Fruit fly (Drosophila melanogaster) whole organism, embryonic: Measurements from ENCODE around the gene CG10286.
A peak's percentile ranks its signal among the peaks of the same experiment; 100 is the strongest.

ENCODE experiments used
- Atf-2 ChIP-seq: fragments of 200-800 bp; sonication (Bioruptor generic); optimal IDR thresholded peaks from 2 replicates; lab custom pipeline; 2016; ENCODE audit warnings: missing biosample characterization, missing genetic modification characterization
- BEAF-32 ChIP-seq: fragments of 200-800 bp; sonication (Bioruptor generic); optimal IDR thresholded peaks from 3 replicates; lab custom pipeline; 2017; ENCODE audit warnings: missing biosample characterization, missing genetic modification characterization, mild to moderate bottlenecking, moderate library complexity, missing genetic modification reagents
- C15 ChIP-seq: fragments of 200-800 bp; sonication (Bioruptor generic); IDR thresholded peaks from 3 replicates; pipeline ENCODE4 v1.3.6; 2022; ENCODE audit warnings: missing biosample characterization, missing genetic modification characterization
- CG10209 ChIP-seq: fragments of 200-800 bp; sonication (Bioruptor generic); optimal IDR thresholded peaks from 3 replicates; lab custom pipeline; 2017; ENCODE audit warnings: missing biosample characterization, mild to moderate bottlenecking, missing genetic modification characterization, missing genetic modification reagents
- CG10462 ChIP-seq: fragments of 200-800 bp; sonication (Bioruptor generic); optimal IDR thresholded peaks from 2 replicates; lab custom pipeline; 2016; ENCODE audit warnings: missing biosample characterization, missing genetic modification characterization
- CG13287 ChIP-seq: fragments of 200-800 bp; sonication (Bioruptor generic); IDR thresholded peaks from 2 replicates; pipeline ENCODE4 v1.3.6; 2022; ENCODE audit warnings: missing biosample characterization, missing genetic modification characterization; ENCODE audit not compliant: partially characterized antibody
- CG14014 ChIP-seq: fragments of 200-800 bp; sonication (Bioruptor generic); IDR thresholded peaks from 2 replicates; pipeline ENCODE4 v1.3.6; 2022; ENCODE audit warnings: missing biosample characterization, missing genetic modification characterization
- CG14710 ChIP-seq: fragments of 200-800 bp; sonication (Bioruptor generic); optimal IDR thresholded peaks from 3 replicates; lab custom pipeline; 2019; ENCODE audit warnings: missing biosample characterization, mild to moderate bottlenecking, missing genetic modification characterization, moderate library complexity
- CG15601 ChIP-seq: fragments of 200-800 bp; sonication (Bioruptor generic); optimal IDR thresholded peaks from 3 replicates; lab custom pipeline; 2019; ENCODE audit warnings: missing biosample characterization, mild to moderate bottlenecking, missing genetic modification characterization, moderate library complexity
- CG1602 ChIP-seq: fragments of 200-800 bp; sonication (Bioruptor generic); optimal IDR thresholded peaks from 3 replicates; lab custom pipeline; 2016; ENCODE audit warnings: missing biosample characterization, missing genetic modification characterization
- CG1647 ChIP-seq: fragments of 200-800 bp; sonication (Bioruptor generic); optimal IDR thresholded peaks from 3 replicates; lab custom pipeline; 2016; ENCODE audit warnings: missing biosample characterization, missing genetic modification characterization
- CG18476 ChIP-seq: fragments of 200-800 bp; sonication (Bioruptor generic); optimal IDR thresholded peaks from 2 replicates; lab custom pipeline; 2016; ENCODE audit warnings: missing biosample characterization, mild to moderate bottlenecking, missing genetic modification characterization
- CG2712 ChIP-seq: fragments of 200-800 bp; optimal IDR thresholded peaks from 3 replicates; lab custom pipeline; 2019; ENCODE audit warnings: missing biosample characterization, mild to moderate bottlenecking, missing genetic modification characterization, moderate library complexity
- CG4360 ChIP-seq: fragments of 200-800 bp; sonication (Bioruptor generic); IDR thresholded peaks from 2 replicates; pipeline ENCODE4 v1.3.6; 2022; ENCODE audit warnings: missing biosample characterization, missing genetic modification characterization
- CG43689 ChIP-seq: fragments of 200-800 bp; sonication (Bioruptor generic); IDR thresholded peaks from 2 replicates; pipeline ENCODE4 v1.3.6; 2022; ENCODE audit warnings: missing biosample characterization, missing genetic modification characterization
- CG7839 ChIP-seq: fragments of 200-800 bp; sonication (Bioruptor generic); optimal IDR thresholded peaks from 3 replicates; lab custom pipeline; 2018; ENCODE audit warnings: missing biosample characterization, mild to moderate bottlenecking, missing genetic modification characterization, moderate library complexity
- CG8359 ChIP-seq: fragments of 200-800 bp; sonication (Bioruptor generic); optimal IDR thresholded peaks from 2 replicates; lab custom pipeline; 2017; ENCODE audit warnings: missing biosample characterization, mild to moderate bottlenecking, missing genetic modification characterization, borderline replicate concordance
- CG8388 ChIP-seq: fragments of 200-800 bp; sonication (Bioruptor generic); optimal IDR thresholded peaks from 2 replicates; lab custom pipeline; 2019; ENCODE audit warnings: missing biosample characterization, mild to moderate bottlenecking, missing genetic modification characterization, moderate library complexity
- CHES-1-like ChIP-seq: fragments of 200-800 bp; sonication (Bioruptor generic); optimal IDR thresholded peaks from 2 replicates; lab custom pipeline; 2016; ENCODE audit warnings: missing biosample characterization, missing genetic modification characterization
- Dref ChIP-seq: fragments of 200-800 bp; sonication (Bioruptor generic); IDR thresholded peaks from 2 replicates; pipeline ENCODE4 v1.3.6; 2022; ENCODE audit warnings: missing biosample characterization, missing genetic modification characterization
- HHEX ChIP-seq: fragments of 200-800 bp; sonication (Bioruptor generic); optimal IDR thresholded peaks from 3 replicates; lab custom pipeline; 2017; ENCODE audit warnings: missing biosample characterization, mild to moderate bottlenecking, missing genetic modification characterization, missing genetic modification reagents
- HmgZ ChIP-seq: fragments of 200-800 bp; sonication (Bioruptor generic); optimal IDR thresholded peaks from 2 replicates; lab custom pipeline; 2018; ENCODE audit warnings: missing biosample characterization, mild to moderate bottlenecking, missing genetic modification characterization
- Hr3 ChIP-seq: fragments of 200-800 bp; sonication (Bioruptor generic); optimal IDR thresholded peaks from 3 replicates; lab custom pipeline; 2016; ENCODE audit warnings: missing biosample characterization, missing genetic modification characterization
- Max ChIP-seq: fragments of 200-800 bp; sonication (Bioruptor generic); optimal IDR thresholded peaks from 2 replicates; lab custom pipeline; 2016; ENCODE audit warnings: missing biosample characterization, mild to moderate bottlenecking, missing genetic modification characterization
- Neu2 ChIP-seq: fragments of 200-800 bp; sonication (Bioruptor generic); optimal IDR thresholded peaks from 3 replicates; lab custom pipeline; 2016; ENCODE audit warnings: missing biosample characterization, missing genetic modification characterization, borderline replicate concordance
- Sry-δ ChIP-seq: fragments of 200-800 bp; sonication (Bioruptor generic); optimal IDR thresholded peaks from 2 replicates; lab custom pipeline; 2016; ENCODE audit warnings: missing biosample characterization, missing genetic modification characterization
- Trl ChIP-seq, 3 experiments: fragments of >200 bp in 2 of 3; fragments of 200-800 bp in 1 of 3; sonication (Bioruptor generic) in 1 of 3; optimal IDR thresholded peaks; 2 replicates in 1 of 3; 3 replicates in 2 of 3; lab custom pipeline; 2016 to 2017; ENCODE audit warnings: missing biosample characterization in 1 of 3, missing genetic modification characterization in 1 of 3
- amos ChIP-seq: fragments of 200-800 bp; sonication (Bioruptor generic); IDR thresholded peaks from 2 replicates; pipeline ENCODE4 v1.3.6; 2022; ENCODE audit warnings: missing biosample characterization, missing genetic modification characterization; ENCODE audit not compliant: partially characterized antibody
- ara ChIP-seq: fragments of 200-800 bp; sonication (Bioruptor generic); IDR thresholded peaks from 2 replicates; pipeline ENCODE4 v1.3.6; 2022; ENCODE audit warnings: missing biosample characterization, missing genetic modification characterization
- cad ChIP-seq: fragments of >200 bp; optimal IDR thresholded peaks from 2 replicates; lab custom pipeline; 2017; ENCODE audit warnings: missing biosample characterization, missing genetic modification characterization
- caup ChIP-seq: fragments of 200-800 bp; sonication (Bioruptor generic); optimal IDR thresholded peaks from 3 replicates; lab custom pipeline; 2017; ENCODE audit warnings: missing biosample characterization, mild to moderate bottlenecking, missing genetic modification characterization, moderate library complexity; ENCODE audit not compliant: severe bottlenecking
- cwo ChIP-seq: fragments of 200-800 bp; sonication (Bioruptor generic); optimal IDR thresholded peaks from 3 replicates; lab custom pipeline; 2017; ENCODE audit warnings: missing biosample characterization, missing genetic modification characterization, mild to moderate bottlenecking, moderate library complexity, missing genetic modification reagents
- exex ChIP-seq: fragments of 200-800 bp; sonication (Bioruptor generic); optimal IDR thresholded peaks from 4 replicates; lab custom pipeline; 2018; ENCODE audit warnings: missing biosample characterization, mild to moderate bottlenecking, missing genetic modification characterization, moderate library complexity
- fu2 ChIP-seq: fragments of 200-800 bp; sonication (Bioruptor generic); optimal IDR thresholded peaks from 2 replicates; lab custom pipeline; 2016; ENCODE audit warnings: missing biosample characterization, missing genetic modification characterization
- gcm ChIP-seq: fragments of 200-800 bp; sonication (Bioruptor generic); optimal IDR thresholded peaks from 2 replicates; lab custom pipeline; 2019; ENCODE audit warnings: missing biosample characterization, mild to moderate bottlenecking, missing genetic modification characterization, moderate library complexity
- gsb ChIP-seq: fragments of 200-800 bp; sonication (Bioruptor generic); IDR thresholded peaks from 2 replicates; pipeline ENCODE4 v1.3.6; 2022; ENCODE audit warnings: missing biosample characterization, missing genetic modification characterization
- lmd ChIP-seq: fragments of 200-800 bp; sonication (Bioruptor generic); IDR thresholded peaks from 2 replicates; pipeline ENCODE4 v1.3.6; 2022; ENCODE audit warnings: missing biosample characterization, missing genetic modification characterization
- mam ChIP-seq: fragments of 200-800 bp; sonication (Bioruptor generic); optimal IDR thresholded peaks from 3 replicates; lab custom pipeline; 2016; ENCODE audit warnings: missing biosample characterization, missing genetic modification characterization
- nerfin-2 ChIP-seq: fragments of 200-800 bp; sonication (Bioruptor generic); IDR thresholded peaks from 2 replicates; pipeline ENCODE4 v1.3.6; 2022; ENCODE audit warnings: missing biosample characterization, missing genetic modification characterization; ENCODE audit not compliant: partially characterized antibody
- pho ChIP-seq: fragments of 200-800 bp; sonication (Bioruptor generic); optimal IDR thresholded peaks from 2 replicates; lab custom pipeline; 2016; ENCODE audit warnings: missing biosample characterization, missing genetic modification characterization
- psq ChIP-seq: fragments of 200-800 bp; sonication (Bioruptor generic); optimal IDR thresholded peaks from 2 replicates; lab custom pipeline; 2017; ENCODE audit warnings: missing biosample characterization, missing genetic modification characterization
- rib ChIP-seq: fragments of 200-800 bp; sonication (Bioruptor generic); IDR thresholded peaks from 2 replicates; pipeline ENCODE4 v1.3.6; 2022; ENCODE audit warnings: missing biosample characterization, missing genetic modification characterization
- schlank ChIP-seq: fragments of 200-800 bp; sonication (Bioruptor generic); optimal IDR thresholded peaks from 2 replicates; lab custom pipeline; 2018; ENCODE audit warnings: missing biosample characterization, mild to moderate bottlenecking, missing genetic modification characterization
- sim ChIP-seq: fragments of 200-800 bp; sonication (Bioruptor generic); IDR thresholded peaks from 2 replicates; pipeline ENCODE4 v1.3.6; 2022; ENCODE audit warnings: missing biosample characterization, missing genetic modification characterization
- stc ChIP-seq: fragments of 200-800 bp; sonication (Bioruptor generic); IDR thresholded peaks from 2 replicates; pipeline ENCODE4 v1.3.6; 2022; ENCODE audit warnings: missing biosample characterization, missing genetic modification characterization
- tin ChIP-seq: fragments of 200-800 bp; sonication (Bioruptor generic); optimal IDR thresholded peaks from 3 replicates; lab custom pipeline; 2016; ENCODE audit warnings: missing biosample characterization, missing genetic modification characterization
- unpg ChIP-seq: fragments of 200-800 bp; sonication (Bioruptor generic); optimal IDR thresholded peaks from 3 replicates; lab custom pipeline; 2018; ENCODE audit warnings: missing biosample characterization, mild to moderate bottlenecking, missing genetic modification characterization, moderate library complexity
- yki ChIP-seq: fragments of >200 bp; optimal IDR thresholded peaks from 3 replicates; lab custom pipeline; 2018

The CG10286 gene

DNA sequence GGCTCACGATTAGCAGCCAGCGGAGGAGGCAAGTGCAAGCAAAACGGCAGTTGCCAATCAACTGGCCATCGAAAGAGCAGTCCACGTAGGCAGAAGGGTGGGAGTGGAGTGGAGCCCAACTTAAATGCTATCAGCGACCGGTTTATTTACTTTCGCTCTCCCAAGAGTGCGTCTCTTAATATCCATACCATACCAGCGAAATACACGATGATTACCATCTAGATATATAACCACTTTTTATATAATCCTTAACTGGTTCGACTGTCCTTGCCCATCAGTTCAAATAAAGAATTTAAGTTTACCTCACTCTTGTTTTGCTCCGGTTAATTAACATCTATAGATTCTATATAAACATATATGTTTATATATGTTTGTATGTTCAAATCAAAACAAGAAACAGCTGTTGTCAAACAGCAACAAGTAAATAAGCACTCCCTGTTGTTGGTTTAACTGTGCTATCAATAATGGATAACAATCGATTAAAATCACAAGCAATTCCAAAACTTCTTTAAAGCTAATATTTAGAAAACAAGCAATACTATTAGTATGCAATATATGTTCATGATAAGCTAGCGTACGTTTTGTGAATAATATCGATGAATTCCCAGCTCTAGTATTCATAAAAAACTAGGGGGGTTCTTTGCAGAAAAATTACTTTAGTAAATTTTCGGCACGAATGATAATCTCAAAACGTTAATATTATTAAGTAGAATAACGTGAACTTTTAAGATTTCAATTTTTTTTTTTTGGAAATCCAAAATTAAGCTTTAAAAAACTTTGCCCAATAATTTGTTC lies 4.9 kb downstream of the CG10286 start (continued):
- TF ChIP-seq CG1647 (GFP tag; lab: Kevin White, UChicago) (peak; percentile 50), Atf-2 (GFP tag; lab: Kevin White, UChicago) (no peak), HHEX (GFP tag; lab: Kevin White, UChicago) (peak; percentile 73), cwo (peak; percentile 25), unpg (GFP tag; lab: Kevin White, UChicago) (peak; percentile 40), stc (GFP tag; lab: Robert Waterston, UW) (peak; percentile 9; the same call in 1 of the 2 replicates), exex (peak; percentile 32), rib (GFP tag; lab: Robert Waterston, UW) (no peak), CG18476 (peak; percentile 17), cad (GFP tag; lab: Kevin White, UChicago) (no peak), CG8388 (GFP tag; lab: Kevin White, UChicago) (peak; percentile 3), CG13287 (GFP tag; lab: Robert Waterston, UW) (peak; percentile 49), C15 (GFP tag; lab: Robert Waterston, UW) (peak; percentile 55; the same call in 1 of the 3 replicates), Sry-δ (peak; percentile 71), tin (GFP tag; lab: Kevin White, UChicago) (no peak), CG14710 (tag; lab: Kevin White, UChicago) (peak; percentile 49), CG10209 (peak; percentile 78), CG10462 (peak; percentile 27), Trl (optimal IDR thresholded peaks at IDR 0.05; lab: Kevin White, UChicago) (no peak), Trl (GFP tag; optimal IDR thresholded peaks at IDR 0.05; lab: Kevin White, UChicago) (peak; percentile 57), CG1602 (GFP tag; lab: Kevin White, UChicago) (peak; percentile 37), CHES-1-like (GFP tag; lab: Kevin White, UChicago) (peak; percentile 13), CG43689 (GFP tag; lab: Robert Waterston, UW) (no peak), Neu2 (GFP tag; lab: Kevin White, UChicago) (no peak), HmgZ (tag; lab: Kevin White, UChicago) (peak; percentile 29), amos (GFP tag; lab: Robert Waterston, UW) (no peak), gsb (GFP tag; lab: Robert Waterston, UW) (peak; percentile 37; the same call in 1 of the 2 replicates), schlank (tag; lab: Kevin White, UChicago) (no peak), CG2712 (tag; lab: Kevin White, UChicago) (peak; percentile 23), BEAF-32 (GFP tag; lab: Kevin White, UChicago) (peak; percentile 46), psq (peak; percentile 50), gcm (GFP tag; lab: Kevin White, UChicago) (peak; percentile 22), CG4360 (no peak), sim (GFP tag; lab: Robert Waterston, UW) (0 out of 2 replicates have a peak, but pooled peaks have one; percentile 7), ara (GFP tag; lab: Robert Waterston, UW) (0 out of 2 replicates have a peak, but pooled peaks have one; percentile 26), mam (GFP tag; lab: Kevin White, UChicago) (peak; percentile 41), yki (lab: Kevin White, UChicago) (no peak), CG8359 (GFP tag; lab: Kevin White, UChicago) (no peak), Hr3 (GFP tag; lab: Kevin White, UChicago) (peak; percentile 2), CG15601 (peak; percentile 28), Dref (peak; percentile 57), fu2 (no peak), nerfin-2 (GFP tag; lab: Robert Waterston, UW) (peak; percentile 24; the same call in 1 of the 2 replicates), caup (GFP tag; lab: Kevin White, UChicago) (peak; percentile 86), Max (peak; percentile 71), pho (peak; percentile 35), CG7839 (tag; lab: Kevin White, UChicago) (peak; percentile 34), CG14014 (GFP tag; lab: Robert Waterston, UW) (peak; percentile 65; the same call in 1 of the 2 replicates), lmd (GFP tag; lab: Robert Waterston, UW) (no peak)
